Worm (Caenorhabditis elegans) whole organism, L4 larva: ENCODE results near the gene ZK666.8.

Experiments used
- T26A8.4 ChIP-seq: fragments of 200-800 bp; sonication (Bioruptor generic); IDR thresholded peaks from 2 replicates; pipeline ENCODE4 v1.3.6; 2022; ENCODE audit warnings: missing genetic modification characterization, missing compliant biosample characterization
- Y105C5A.15 ChIP-seq: fragments of 200-800 bp; sonication (Bioruptor generic); IDR thresholded peaks from 2 replicates; pipeline ENCODE4 v1.3.6; 2022; ENCODE audit warnings: missing genetic modification characterization, missing compliant biosample characterization
- Y5F2A.4 ChIP-seq: fragments of 200-800 bp; sonication (Bioruptor generic); optimal IDR thresholded peaks from 2 replicates; lab custom pipeline; 2018; ENCODE audit warnings: mild to moderate bottlenecking, missing genetic modification characterization, missing compliant biosample characterization
- Y75B8A.6 ChIP-seq: fragments of 200-800 bp; sonication (Bioruptor generic); IDR thresholded peaks from 2 replicates; pipeline ENCODE4 v1.3.6; 2022; ENCODE audit warnings: missing genetic modification reagents, missing genetic modification characterization, missing compliant biosample characterization
- aha-1 ChIP-seq: fragments of 150-350 bp; peaks from one replicate; lab custom pipeline; 2014; ENCODE audit warnings: missing biosample characterization, missing genetic modification characterization
- ceh-62 ChIP-seq: sonication (generic microtip); optimal IDR thresholded peaks from 2 replicates; lab custom pipeline; 2017; ENCODE audit warnings: missing biosample characterization, missing genetic modification characterization
- ceh-82 ChIP-seq: sonication (generic microtip); optimal IDR thresholded peaks from 2 replicates; lab custom pipeline; 2017; ENCODE audit warnings: missing biosample characterization, missing genetic modification characterization
- ctbp-1 ChIP-seq: fragments of 200-800 bp; sonication (Bioruptor generic); IDR thresholded peaks from 2 replicates; pipeline ENCODE4 v1.3.6; 2022; ENCODE audit warnings: missing genetic modification reagents, missing genetic modification characterization, missing compliant biosample characterization
- dmd-8 ChIP-seq: fragments of 200-800 bp; sonication (Bioruptor generic); IDR thresholded peaks from 2 replicates; pipeline ENCODE4 v1.3.6; 2022; ENCODE audit warnings: missing genetic modification characterization, missing compliant biosample characterization
- dmd-9 ChIP-seq: fragments of 200-800 bp; sonication (Bioruptor generic); IDR thresholded peaks from 2 replicates; pipeline ENCODE4 v1.3.6; 2022; ENCODE audit warnings: missing genetic modification reagents, missing genetic modification characterization, missing compliant biosample characterization
- duxl-1 ChIP-seq: sonication (generic microtip); optimal IDR thresholded peaks from 2 replicates; lab custom pipeline; 2016; ENCODE audit warnings: mild to moderate bottlenecking, missing genetic modification characterization, moderate library complexity, missing compliant biosample characterization; ENCODE audit not compliant: poor library complexity
- egl-43 ChIP-seq: fragments of 200-800 bp; sonication (Bioruptor generic); IDR thresholded peaks from 2 replicates; pipeline ENCODE4 v1.3.6; 2022; ENCODE audit warnings: missing genetic modification reagents, missing genetic modification characterization, missing compliant biosample characterization
- fkh-10 ChIP-seq: fragments of 150-350 bp; optimal IDR thresholded peaks from 2 replicates; lab custom pipeline; 2014; ENCODE audit warnings: missing biosample characterization, missing genetic modification reagents, missing genetic modification characterization
- hlh-11 ChIP-seq: fragments of 200-800 bp; sonication (Bioruptor generic); optimal IDR thresholded peaks from 2 replicates; lab custom pipeline; 2018; ENCODE audit warnings: mild to moderate bottlenecking, missing genetic modification characterization, missing compliant biosample characterization
- hlh-30 ChIP-seq: sonication (generic microtip); optimal IDR thresholded peaks from 2 replicates; lab custom pipeline; 2017; ENCODE audit warnings: antibody characterized with exemption, mild to moderate bottlenecking, missing genetic modification characterization, missing compliant biosample characterization; ENCODE audit not compliant: insufficient read depth
- hmg-1.1 ChIP-seq: fragments of 200-800 bp; sonication (Bioruptor generic); IDR thresholded peaks from 2 replicates; pipeline ENCODE4 v1.3.6; 2022; ENCODE audit warnings: missing genetic modification reagents, missing genetic modification characterization, missing compliant biosample characterization
- jun-1 ChIP-seq: fragments of 150-350 bp; optimal IDR thresholded peaks from 2 replicates; lab custom pipeline; 2014; ENCODE audit warnings: missing biosample characterization, missing genetic modification reagents, missing genetic modification characterization
- lin-1 ChIP-seq: fragments of 200-800 bp; sonication (Bioruptor generic); IDR thresholded peaks from 2 replicates; pipeline ENCODE4 v1.3.6; 2022; ENCODE audit warnings: missing genetic modification reagents, missing genetic modification characterization, missing compliant biosample characterization
- lin-13 ChIP-seq: fragments of 150-350 bp; optimal IDR thresholded peaks from 2 replicates; lab custom pipeline; 2014; ENCODE audit warnings: missing biosample characterization, missing genetic modification reagents, missing genetic modification characterization
- lin-15B ChIP-seq: fragments of 150-350 bp; sonication (generic microtip); optimal IDR thresholded peaks from 3 replicates; lab custom pipeline; 2014; ENCODE audit warnings: missing biosample characterization, missing genetic modification characterization
- lin-38 ChIP-seq: fragments of 200-800 bp; sonication (Bioruptor generic); IDR thresholded peaks from 2 replicates; pipeline ENCODE4 v1.3.6; 2022; ENCODE audit warnings: missing genetic modification reagents, missing genetic modification characterization, missing compliant biosample characterization
- lir-3 ChIP-seq: sonication (generic microtip); optimal IDR thresholded peaks from 2 replicates; lab custom pipeline; 2016; ENCODE audit warnings: mild to moderate bottlenecking, missing genetic modification characterization, missing compliant biosample characterization
- lsy-2 ChIP-seq, 2 experiments: fragments of 150-350 bp in 1 of 2; sonication (generic microtip) in 1 of 2; optimal IDR thresholded peaks; 2 replicates each; lab custom pipeline; 2014 to 2017; ENCODE audit warnings: missing biosample characterization in 2 of 2, missing genetic modification characterization in 2 of 2
- madf-5 ChIP-seq, 2 experiments: fragments of 200-800 bp; sonication (Bioruptor generic); IDR thresholded peaks; 2 replicates each; pipeline ENCODE4 v1.3.6; 2022; ENCODE audit warnings: missing compliant biosample characterization in 2 of 2, missing genetic modification characterization in 2 of 2
- madf-9 ChIP-seq: fragments of 200-800 bp; sonication (Bioruptor generic); conservative IDR thresholded peaks from 2 replicates; pipeline ENCODE4 v1.3.6; 2022; ENCODE audit warnings: missing genetic modification reagents, missing genetic modification characterization, missing compliant biosample characterization
- mep-1 ChIP-seq: fragments of 150-350 bp; sonication (generic microtip); optimal IDR thresholded peaks from 3 replicates; lab custom pipeline; 2014; ENCODE audit warnings: missing biosample characterization, missing genetic modification characterization
- mes-2 ChIP-seq: sonication (generic microtip); optimal IDR thresholded peaks from 2 replicates; lab custom pipeline; 2016; ENCODE audit warnings: missing genotype, mild to moderate bottlenecking, missing genetic modification characterization, missing compliant biosample characterization; ENCODE audit not compliant: poor library complexity, severe bottlenecking
- mxl-2 ChIP-seq: fragments of 200-800 bp; sonication (Bioruptor generic); conservative IDR thresholded peaks from 2 replicates; pipeline ENCODE4 v1.3.6; 2022; ENCODE audit warnings: missing genetic modification reagents, missing genetic modification characterization, missing compliant biosample characterization
- nhr-102 ChIP-seq: sonication (generic microtip); optimal IDR thresholded peaks from 2 replicates; lab custom pipeline; 2016; ENCODE audit warnings: mild to moderate bottlenecking, missing genetic modification characterization, moderate library complexity, missing compliant biosample characterization
- nhr-11 ChIP-seq: fragments of 150-350 bp; optimal IDR thresholded peaks from 2 replicates; lab custom pipeline; 2014; ENCODE audit warnings: missing biosample characterization, missing genetic modification characterization
- nhr-111 ChIP-seq: fragments of 200-800 bp; sonication (Bioruptor generic); optimal IDR thresholded peaks from 2 replicates; lab custom pipeline; 2018; ENCODE audit warnings: mild to moderate bottlenecking, missing genetic modification characterization, missing compliant biosample characterization
- nhr-237 ChIP-seq: sonication (generic microtip); optimal IDR thresholded peaks from 2 replicates; lab custom pipeline; 2017; ENCODE audit warnings: missing biosample characterization, missing genetic modification characterization
- nhr-25 ChIP-seq: sonication (generic microtip); optimal IDR thresholded peaks from 2 replicates; lab custom pipeline; 2017; ENCODE audit warnings: missing genetic modification characterization, mild to moderate bottlenecking, missing compliant biosample characterization, antibody characterized with exemption, moderate library complexity, borderline replicate concordance; ENCODE audit not compliant: insufficient read depth
- nhr-28 ChIP-seq: fragments of 150-350 bp; optimal IDR thresholded peaks from 2 replicates; lab custom pipeline; 2014; ENCODE audit warnings: missing biosample characterization, missing genetic modification characterization
- nhr-48 ChIP-seq: sonication (generic microtip); optimal IDR thresholded peaks from 2 replicates; lab custom pipeline; 2016; ENCODE audit warnings: mild to moderate bottlenecking, missing genetic modification characterization, missing compliant biosample characterization
- nhr-77 ChIP-seq: fragments of 150-350 bp; optimal IDR thresholded peaks from 2 replicates; lab custom pipeline; 2014; ENCODE audit warnings: missing biosample characterization, missing genetic modification characterization
- pha-4 ChIP-seq, 2 experiments: fragments of 150-350 bp in 1 of 2; fragments of 200-800 bp in 1 of 2; sonication (Bioruptor generic) in 1 of 2; IDR thresholded peaks in 1 of 2; optimal IDR thresholded peaks in 1 of 2; 2 replicates each; pipeline versions ENCODE4 v1.3.6 to Lab custom; 2014 to 2022; ENCODE audit warnings: missing genetic modification characterization in 2 of 2, missing genetic modification reagents in 2 of 2, missing biosample characterization in 1 of 2, missing compliant biosample characterization in 1 of 2
- php-3 ChIP-seq: fragments of 200-800 bp; sonication (Bioruptor generic); IDR thresholded peaks from 2 replicates; pipeline ENCODE4 v1.3.6; 2022; ENCODE audit warnings: missing genetic modification reagents, missing genetic modification characterization, missing compliant biosample characterization
- rbr-2 ChIP-seq: sonication (generic microtip); optimal IDR thresholded peaks from 2 replicates; lab custom pipeline; 2016; ENCODE audit warnings: missing genotype, missing genetic modification characterization, missing compliant biosample characterization
- spr-1 ChIP-seq: sonication (generic microtip); optimal IDR thresholded peaks from 2 replicates; lab custom pipeline; 2016; ENCODE audit warnings: mild to moderate bottlenecking, missing genetic modification characterization, missing compliant biosample characterization
- spr-3 ChIP-seq: fragments of 200-800 bp; sonication (Bioruptor generic); optimal IDR thresholded peaks from 2 replicates; lab custom pipeline; 2018; ENCODE audit warnings: mild to moderate bottlenecking, missing genetic modification characterization, missing compliant biosample characterization
- unc-130 ChIP-seq: sonication (generic microtip); optimal IDR thresholded peaks from 2 replicates; lab custom pipeline; 2016; ENCODE audit warnings: missing genetic modification reagents, missing genetic modification characterization, missing compliant biosample characterization
- vab-7 ChIP-seq: fragments of 200-800 bp; sonication (Bioruptor generic); IDR thresholded peaks from 2 replicates; pipeline ENCODE4 v1.3.6; 2022; ENCODE audit warnings: missing genetic modification reagents, missing genetic modification characterization, missing compliant biosample characterization
- zag-1 ChIP-seq: fragments of 150-350 bp; optimal IDR thresholded peaks from 2 replicates; lab custom pipeline; 2014; ENCODE audit warnings: missing biosample characterization, missing genetic modification characterization
- zip-11 ChIP-seq: fragments of 200-800 bp; sonication (Bioruptor generic); IDR thresholded peaks from 2 replicates; pipeline ENCODE4 v1.3.6; 2022; ENCODE audit warnings: missing genetic modification characterization, missing compliant biosample characterization
- ztf-11 ChIP-seq: fragments of 150-350 bp; optimal IDR thresholded peaks from 2 replicates; lab custom pipeline; 2014; ENCODE audit warnings: missing biosample characterization, missing genetic modification characterization

ZK666.8 gene

ce11 chrII:10541923-10542486, 49.1 kb upstream of the ZK666.8 start, which contains the start of gene pro-1 (continued):
- peak; percentile 47 for TF ChIP-seq nhr-28 (tag; lab: Kevin White, UChicago)
- peak; percentile 75; the same call in 1 of the 2 replicates for TF ChIP-seq dmd-9 (GFP tag; lab: Robert Waterston, UW)
- TF ChIP-seq egl-43, result peak; percentile 92
- TF ChIP-seq nhr-48 (tag; lab: Kevin White, UChicago), result peak; percentile 22
- peak; percentile 47 to 91 for TF ChIP-seq lsy-2 (tag; optimal IDR thresholded peaks at IDR 0.05; lab: Kevin White, UChicago)
- no peak for TF ChIP-seq ceh-82 (tag; lab: Kevin White, UChicago)
- TF ChIP-seq lin-15B, result no peak
- no peak for TF ChIP-seq nhr-237 (tag; lab: Kevin White, UChicago)
- no peak for TF ChIP-seq fkh-10

ce11 chrII:10539232-10539631, 46.3 kb upstream of the ZK666.8 start, which contains the start of gene R166.3:
Gene R166.3 (minus strand): TSS chrII:10539332.
- TF ChIP-seq Y105C5A.15, result no peak
- TF ChIP-seq dmd-8 (GFP tag; lab: Robert Waterston, UW), result no peak
- TF ChIP-seq nhr-77, result no peak
- TF ChIP-seq lin-38, result peak; percentile 31; the same call in 1 of the 2 replicates
- TF ChIP-seq nhr-25 (tag; lab: Kevin White, UChicago), result no peak
- no peak for TF ChIP-seq ctbp-1 (GFP tag; lab: Robert Waterston, UW)

- peak; percentile 72 for TF ChIP-seq madf-9 (GFP tag; lab: Robert Waterston, UW)
- peak; percentile 43 for TF ChIP-seq hlh-11 (tag; lab: Kevin White, UChicago)
- TF ChIP-seq madf-5 (GFP tag; IDR thresholded peaks at IDR 0.05; lab: Robert Waterston, UW), result 0 out of 4 replicates have a peak, but pooled peaks of 1 of the 2 experiments have one; percentile 36
- TF ChIP-seq jun-1 (tag; lab: Kevin White, UChicago), result no peak
- TF ChIP-seq egl-43, result no peak
- TF ChIP-seq T26A8.4 (GFP tag; lab: Robert Waterston, UW), result no peak
- TF ChIP-seq pha-4 (GFP tag; IDR thresholded peaks at IDR 0.05; lab: Robert Waterston, UW), result no peak
- no peak for TF ChIP-seq pha-4 (tag; optimal IDR thresholded peaks at IDR 0.05; lab: Kevin White, UChicago)
- TF ChIP-seq nhr-111 (GFP tag; lab: Kevin White, UChicago), result no peak
- TF ChIP-seq nhr-28 (tag; lab: Kevin White, UChicago), result no peak
- peak; percentile 97 for TF ChIP-seq mes-2 (tag; lab: Kevin White, UChicago)
- no peak for TF ChIP-seq hmg-1.1
- TF ChIP-seq lin-13 (GFP tag; lab: Kevin White, UChicago), result no peak
- no peak for TF ChIP-seq lin-1 (GFP tag; lab: Robert Waterston, UW)
- TF ChIP-seq nhr-102 (tag; lab: Kevin White, UChicago), result peak; percentile 14
- TF ChIP-seq spr-1, result peak; percentile 4
- TF ChIP-seq lir-3 (tag; lab: Kevin White, UChicago), result no peak
- no peak for TF ChIP-seq Y75B8A.6 (GFP tag; lab: Robert Waterston, UW)
- no peak for TF ChIP-seq zip-11 (GFP tag; lab: Robert Waterston, UW)
- no peak for TF ChIP-seq zag-1 (tag; lab: Kevin White, UChicago)
- no peak for TF ChIP-seq vab-7 (GFP tag; lab: Robert Waterston, UW)
- peak in 1 of 2 experiments; percentile 75 for TF ChIP-seq lsy-2 (tag; optimal IDR thresholded peaks at IDR 0.05; lab: Kevin White, UChicago)
- peak; percentile 59 for TF ChIP-seq duxl-1
- no peak for TF ChIP-seq mxl-2 (GFP tag; lab: Robert Waterston, UW)
- peak; percentile 63 for TF ChIP-seq unc-130 (GFP tag; lab: Kevin White, UChicago)
- peak; percentile 42 for TF ChIP-seq mep-1 (tag; lab: Kevin White, UChicago)
- TF ChIP-seq hlh-30 (tag; lab: Kevin White, UChicago), result no peak
- no peak for TF ChIP-seq spr-3 (GFP tag; lab: Kevin White, UChicago)
- peak; percentile 30 for TF ChIP-seq rbr-2 (tag; lab: Kevin White, UChicago)
- TF ChIP-seq ztf-11, result no peak
- TF ChIP-seq aha-1 (tag; lab: Kevin White, UChicago), result peak; percentile 61
- no peak for TF ChIP-seq php-3 (GFP tag; lab: Robert Waterston, UW)
- peak; percentile 45 for TF ChIP-seq nhr-11
- peak; percentile 88 for TF ChIP-seq dmd-9 (GFP tag; lab: Robert Waterston, UW)
- TF ChIP-seq Y5F2A.4 (GFP tag; lab: Kevin White, UChicago), result no peak
- TF ChIP-seq ceh-62 (tag; lab: Kevin White, UChicago), result no peak
These were observed 45.1 kb upstream of the ZK666.8 start for ce11 chrII:10537988-10538387.
